Worm (Caenorhabditis elegans): ENCODE results near the gene fbxa-164.

fbxa-164 gene

DNA sequence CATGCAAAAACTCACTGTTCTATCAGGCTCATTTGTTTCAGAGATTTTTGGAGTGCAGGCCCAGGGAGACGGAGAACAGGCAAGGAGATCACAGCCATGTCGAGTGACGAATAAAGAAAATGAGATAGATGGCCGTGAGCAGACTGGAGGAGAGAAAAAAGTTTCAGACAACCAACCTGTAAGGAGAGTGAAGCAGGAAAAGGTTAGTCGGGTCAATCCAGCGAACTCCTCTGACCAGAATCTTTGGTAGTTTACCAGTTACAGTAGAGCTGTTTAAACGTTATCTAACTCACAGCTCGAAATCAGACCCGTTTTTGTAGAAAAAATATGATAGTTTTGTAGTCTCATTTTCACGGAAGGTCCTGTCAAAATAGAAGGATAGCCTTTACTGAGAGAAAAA lies 34.9 kb upstream of the fbxa-164 start, which contains the start of gene fbxb-21:
Gene fbxb-21, minus strand, starts transcription at position 101 of the 400 bp plus-strand sequence.
- TF ChIP-seq ZK337.2 (GFP tag; IDR thresholded peaks at IDR 0.05) (no peak), hmg-1.1 (GFP tag; IDR thresholded peaks at IDR 0.05) (no peak), ceh-28 (tag; optimal IDR thresholded peaks at IDR 0.05) (no peak), nhr-76 (tag; optimal IDR thresholded peaks at IDR 0.05) (no peak), unc-39 (tag; optimal IDR thresholded peaks at IDR 0.05) (no peak), lin-29 (GFP tag; IDR thresholded peaks at IDR 0.05) (no peak), ceh-32 (tag; optimal IDR thresholded peaks at IDR 0.05; ENCODE audit: poor library complexity) (no peak), egl-43 (GFP tag; IDR thresholded peaks at IDR 0.05) (no peak), madf-9 (GFP tag; conservative IDR thresholded peaks at IDR 0.05) (no peak), mxl-3 (GFP tag; optimal IDR thresholded peaks at IDR 0.05) (no peak), ceh-82 (tag; optimal IDR thresholded peaks at IDR 0.05) (no peak), mep-1 (tag; optimal IDR thresholded peaks at IDR 0.05) (no peak), hlh-11 (tag; optimal IDR thresholded peaks at IDR 0.05) (no peak), zag-1 (tag; optimal IDR thresholded peaks at IDR 0.05) (no peak), lir-3 (tag; optimal IDR thresholded peaks at IDR 0.05) (no peak), pha-4 (GFP tag; IDR thresholded peaks at IDR 0.05) (no peak), pha-4 (tag; optimal IDR thresholded peaks at IDR 0.05) (no peak), nhr-6 (tag; optimal IDR thresholded peaks at IDR 0.05) (no peak), lin-38 (GFP tag; IDR thresholded peaks at IDR 0.05) (no peak), nhr-237 (tag; optimal IDR thresholded peaks at IDR 0.05) (no peak), aha-1 (tag) (no peak)

ce11 chrII:1646199-1646598 lies 32.3 kb upstream of the fbxa-164 start, which contains the start of gene ZC204.17:
ZC204.17 (minus strand) TSS chrII:1646299.
- TF ChIP-seq lir-3 (tag; optimal IDR thresholded peaks at IDR 0.05) (no peak), nhr-111 (GFP tag; optimal IDR thresholded peaks at IDR 0.05) (no peak), nhr-11 (tag; optimal IDR thresholded peaks at IDR 0.05) (no peak)

ce11 chrII:1644777-1645348 lies 31.0 kb upstream of the fbxa-164 start, which contains the start of gene ZC204.6:
ZC204.6 (minus strand) TSS chrII:1644827.
- TF ChIP-seq ceh-62 (tag; optimal IDR thresholded peaks at IDR 0.05) (no peak), zfp-3 (GFP tag; conservative IDR thresholded peaks at IDR 0.05) (no peak), set-16 (GFP tag; IDR thresholded peaks at IDR 0.05) (peak; percentile 93), ZK337.2 (GFP tag; IDR thresholded peaks at IDR 0.05) (no peak), daf-16 (GFP tag; optimal IDR thresholded peaks at IDR 0.05) (no peak), daf-16 (tag; optimal IDR thresholded peaks at IDR 0.05) (no peak), F49E8.2 (tag; optimal IDR thresholded peaks at IDR 0.05; ENCODE audit: borderline replicate concordance) (no peak), daf-12 (tag; optimal IDR thresholded peaks at IDR 0.05) (no peak), egl-43 (GFP tag; IDR thresholded peaks at IDR 0.05) (0 out of 2 replicates have a peak, but pooled peaks have one; percentile 27), aha-1 (tag) (peak; percentile 42), dve-1 (tag; optimal IDR thresholded peaks at IDR 0.05; ENCODE audit: insufficient read depth) (no peak)

DNA sequence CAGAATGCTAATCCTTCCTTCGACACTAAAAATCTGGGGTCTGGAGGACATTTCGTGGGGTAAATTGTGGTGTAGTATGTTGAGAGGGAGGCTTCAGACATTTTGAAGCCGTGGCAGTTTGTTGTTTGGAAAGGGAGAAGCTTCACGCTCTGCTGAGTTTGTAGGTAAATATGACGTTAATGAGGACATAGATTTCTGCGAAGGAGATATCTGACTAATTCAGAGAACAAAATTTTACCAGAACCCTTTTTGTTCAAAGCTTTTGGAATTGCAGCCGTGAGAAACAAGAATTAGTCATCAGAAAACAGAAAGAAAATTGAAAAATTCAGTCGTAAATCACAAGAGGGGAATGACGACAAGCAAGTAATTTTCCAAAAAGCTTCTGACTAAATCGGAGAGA lies 26.6 kb upstream of the fbxa-164 start, which contains the start of gene srh-72:
Gene srh-72, minus strand, starts transcription at position 101 of the 400 bp plus-strand sequence.
- TF ChIP-seq unc-39 (tag; optimal IDR thresholded peaks at IDR 0.05) (no peak), fos-1 (tag; optimal IDR thresholded peaks at IDR 0.05) (no peak), lin-15B (tag; optimal IDR thresholded peaks at IDR 0.05) (no peak), mxl-2 (GFP tag; conservative IDR thresholded peaks at IDR 0.05) (no peak), nhr-28 (tag; optimal IDR thresholded peaks at IDR 0.05) (no peak), dpl-1 (GFP tag; optimal IDR thresholded peaks at IDR 0.05) (no peak)
